Fruit fly (Drosophila melanogaster) whole organism, embryonic: ENCODE results near the gene CG42822.
"Not testable (repeated sequence)": the region's sequence is repeated elsewhere in the genome, so short reads cannot be mapped to it uniquely, and the experiment has no call there.

Experiments
- CG11504 ChIP-seq: fragments of 200-800 bp; sonication (Bioruptor generic); optimal IDR thresholded peaks from 3 replicates; lab custom pipeline; 2019; ENCODE audit warnings: missing biosample characterization, mild to moderate bottlenecking, missing genetic modification characterization, moderate library complexity
- CG13296 ChIP-seq: fragments of 200-800 bp; sonication (Bioruptor generic); optimal IDR thresholded peaks from 3 replicates; lab custom pipeline; 2018; ENCODE audit warnings: missing biosample characterization, mild to moderate bottlenecking, missing genetic modification characterization
- CG1603 ChIP-seq: fragments of 200-800 bp; sonication (Bioruptor generic); optimal IDR thresholded peaks from 2 replicates; lab custom pipeline; 2019; ENCODE audit warnings: missing biosample characterization, mild to moderate bottlenecking, missing genetic modification characterization, moderate library complexity
- CG16863 ChIP-seq: fragments of 200-800 bp; sonication (Bioruptor generic); optimal IDR thresholded peaks from 3 replicates; lab custom pipeline; 2016; ENCODE audit warnings: missing biosample characterization, missing genetic modification characterization
- CG17802 ChIP-seq: fragments of 200-800 bp; sonication (Bioruptor generic); optimal IDR thresholded peaks from 2 replicates; lab custom pipeline; 2018; ENCODE audit warnings: missing biosample characterization, mild to moderate bottlenecking, missing genetic modification characterization, moderate library complexity
- CG6272 ChIP-seq: fragments of 200-800 bp; sonication (Bioruptor generic); IDR thresholded peaks from 2 replicates; pipeline ENCODE4 v1.3.6; 2022; ENCODE audit warnings: missing biosample characterization, missing genetic modification characterization
- CG6791 ChIP-seq: fragments of 200-800 bp; sonication (Bioruptor generic); IDR thresholded peaks from 3 replicates; pipeline ENCODE4 v1.3.6; 2022; ENCODE audit warnings: missing biosample characterization, missing genetic modification characterization; ENCODE audit not compliant: partially characterized antibody
- CTCF ChIP-seq: fragments of 200-800 bp; sonication (Bioruptor generic); optimal IDR thresholded peaks from 2 replicates; lab custom pipeline; 2017; ENCODE audit warnings: missing biosample characterization, mild to moderate bottlenecking, missing genetic modification characterization, moderate library complexity
- E2f1 ChIP-seq: fragments of 200-800 bp; sonication (Bioruptor generic); IDR thresholded peaks from 2 replicates; pipeline ENCODE4 v1.3.6; 2022; ENCODE audit warnings: missing biosample characterization, missing genetic modification characterization
- H15 ChIP-seq: fragments of 200-800 bp; sonication (Bioruptor generic); IDR thresholded peaks from 3 replicates; pipeline ENCODE4 v1.3.6; 2022; ENCODE audit warnings: missing biosample characterization, missing genetic modification characterization
- HLH4C ChIP-seq: fragments of 200-800 bp; sonication (Bioruptor generic); IDR thresholded peaks from 3 replicates; pipeline ENCODE4 v1.3.6; 2022; ENCODE audit warnings: missing biosample characterization, missing genetic modification characterization; ENCODE audit not compliant: partially characterized antibody
- amos ChIP-seq: fragments of 200-800 bp; sonication (Bioruptor generic); IDR thresholded peaks from 2 replicates; pipeline ENCODE4 v1.3.6; 2022; ENCODE audit warnings: missing biosample characterization, missing genetic modification characterization; ENCODE audit not compliant: partially characterized antibody
- bcd ChIP-seq: fragments of 200-800 bp; sonication (Bioruptor generic); optimal IDR thresholded peaks from 2 replicates; lab custom pipeline; 2017; ENCODE audit warnings: missing biosample characterization, mild to moderate bottlenecking, missing genetic modification characterization
- grn ChIP-seq: fragments of 200-800 bp; sonication (Bioruptor generic); optimal IDR thresholded peaks from 3 replicates; lab custom pipeline; 2017; ENCODE audit warnings: missing biosample characterization, missing genetic modification characterization
- peb ChIP-seq: fragments of 200-800 bp; sonication (Bioruptor generic); IDR thresholded peaks from 2 replicates; pipeline ENCODE4 v1.3.6; 2022; ENCODE audit warnings: missing biosample characterization, missing genetic modification characterization
- slbo ChIP-seq: fragments of 200-800 bp; sonication (Bioruptor generic); IDR thresholded peaks from 2 replicates; pipeline ENCODE4 v1.3.6; 2022; ENCODE audit warnings: missing biosample characterization, missing genetic modification characterization
- stc ChIP-seq: fragments of 200-800 bp; sonication (Bioruptor generic); IDR thresholded peaks from 2 replicates; pipeline ENCODE4 v1.3.6; 2022; ENCODE audit warnings: missing biosample characterization, missing genetic modification characterization

Gene CG42822

DNA sequence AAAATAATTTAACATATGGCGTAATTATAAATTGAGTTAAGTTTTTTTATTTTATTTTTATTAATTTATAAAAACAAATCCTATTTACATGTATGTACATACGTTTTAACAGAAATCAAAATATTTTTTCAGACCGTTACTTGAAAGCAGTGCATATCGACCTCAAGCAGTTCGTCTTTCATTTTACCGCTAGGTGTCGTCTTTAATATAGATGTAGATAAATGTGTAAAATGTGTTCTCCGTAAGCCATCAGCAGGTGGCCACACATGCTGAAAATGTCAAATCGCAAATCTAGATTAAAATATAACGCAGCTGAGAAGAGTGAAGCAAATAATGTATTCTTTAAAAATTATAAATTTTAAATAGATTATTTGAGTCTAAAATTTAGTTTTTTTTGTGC, 35.7 kb downstream of the CG42822 start (continued):
- no peak for TF ChIP-seq peb (GFP tag; lab: Robert Waterston, UW)
- TF ChIP-seq amos (GFP tag; lab: Robert Waterston, UW) = peak; percentile 62
- TF ChIP-seq bcd (GFP tag; lab: Kevin White, UChicago) = peak; percentile 19
- peak; percentile 95 for TF ChIP-seq CTCF (GFP tag; lab: Kevin White, UChicago)
- TF ChIP-seq grn = peak; percentile 25
- 0 out of 3 replicates have a peak, but pooled peaks have one; percentile 18 for TF ChIP-seq H15 (GFP tag; lab: Robert Waterston, UW)
- TF ChIP-seq E2f1 (GFP tag; lab: Robert Waterston, UW) = no peak
- TF ChIP-seq stc (GFP tag; lab: Robert Waterston, UW) = no peak
- 0 out of 2 replicates have a peak, but pooled peaks have one; percentile 34 for TF ChIP-seq slbo (GFP tag; lab: Robert Waterston, UW)
- TF ChIP-seq CG1603 (tag; lab: Kevin White, UChicago) = peak; percentile 21
- peak; percentile 15; the same call in 1 of the 3 replicates for TF ChIP-seq HLH4C (GFP tag; lab: Robert Waterston, UW)
- peak; percentile 62 for TF ChIP-seq CG17802 (tag; lab: Kevin White, UChicago)
- peak; percentile 69 for TF ChIP-seq CG6791 (GFP tag; lab: Robert Waterston, UW)
- 0 out of 2 replicates have a peak, but pooled peaks have one; percentile 25 for TF ChIP-seq CG6272
- TF ChIP-seq CG11504 (tag; lab: Kevin White, UChicago) = peak; percentile 46

DNA sequence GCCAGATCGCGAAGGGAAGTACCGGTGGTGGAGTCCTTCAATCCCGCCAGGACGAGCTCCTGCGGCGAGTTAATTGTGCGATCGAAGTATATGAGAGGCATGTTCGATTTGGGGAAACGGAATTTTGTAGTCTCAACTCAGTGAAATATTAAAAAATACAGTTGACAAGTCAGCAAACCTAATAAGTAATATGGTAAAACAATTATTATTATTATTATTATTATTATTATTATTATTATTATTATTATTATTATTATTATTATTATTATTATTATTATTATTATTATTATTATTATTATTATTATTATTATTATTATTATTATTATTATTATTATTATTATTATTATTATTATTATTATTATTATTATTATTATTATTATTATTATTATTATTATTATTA, 43.0 kb downstream of the CG42822 start, which contains the start of gene CG14330:
TSS of gene CG14330 (minus strand) at position 101 of the 400 bp plus-strand sequence.
- TF ChIP-seq CG13296 (GFP tag; lab: Kevin White, UChicago); CG16863 (GFP tag; lab: Kevin White, UChicago); HLH4C (GFP tag; lab: Robert Waterston, UW): not testable (repeated sequence)
